Worm (Caenorhabditis elegans) whole organism, L3 larva: ENCODE data around the gene str-200.

Source experiments
- R02D3.7 ChIP-seq: fragments of 150-350 bp; optimal IDR thresholded peaks from 2 replicates; lab custom pipeline; 2014; ENCODE audit warnings: missing biosample characterization, missing genetic modification characterization
- ZK546.5 ChIP-seq: sonication (generic microtip); optimal IDR thresholded peaks from 2 replicates; lab custom pipeline; 2017; ENCODE audit warnings: missing biosample characterization, missing genetic modification characterization
- aly-2 ChIP-seq: fragments of 150-350 bp; optimal IDR thresholded peaks from 2 replicates; lab custom pipeline; 2014; ENCODE audit warnings: missing biosample characterization, missing genetic modification characterization
- ama-1 ChIP-seq: fragments of 150-350 bp; optimal IDR thresholded peaks from 2 replicates; lab custom pipeline; 2018
- ceh-16 ChIP-seq: sonication (generic microtip); optimal IDR thresholded peaks from 2 replicates; lab custom pipeline; 2017; ENCODE audit warnings: missing biosample characterization, missing genetic modification characterization
- ceh-82 ChIP-seq: fragments of 150-350 bp; optimal IDR thresholded peaks from 2 replicates; lab custom pipeline; 2014; ENCODE audit warnings: missing biosample characterization, missing genetic modification characterization
- ceh-9 ChIP-seq: sonication (generic microtip); optimal IDR thresholded peaks from 2 replicates; lab custom pipeline; 2018; ENCODE audit warnings: missing biosample characterization, missing genetic modification characterization
- egl-27 ChIP-seq: sonication (generic microtip); optimal IDR thresholded peaks from 4 replicates; lab custom pipeline; 2017; ENCODE audit warnings: missing biosample characterization, missing genetic modification reagents, missing genetic modification characterization
- elt-1 ChIP-seq: fragments of 150-350 bp; optimal IDR thresholded peaks from 2 replicates; lab custom pipeline; 2014; ENCODE audit warnings: missing biosample characterization, missing genetic modification characterization
- elt-2 ChIP-seq: sonication (generic microtip); optimal IDR thresholded peaks from 2 replicates; lab custom pipeline; 2016; ENCODE audit warnings: missing genetic modification reagents, mild to moderate bottlenecking, missing genetic modification characterization, missing compliant biosample characterization
- elt-3 ChIP-seq, 3 experiments: fragments of 150-350 bp in 1 of 3; sonication (generic microtip) in 2 of 3; optimal IDR thresholded peaks; 2 replicates in 2 of 3; 4 replicates in 1 of 3; lab custom pipeline; 2014 to 2017; ENCODE audit warnings: missing biosample characterization in 3 of 3, missing genetic modification characterization in 3 of 3
- fkh-10 ChIP-seq: sonication (generic microtip); optimal IDR thresholded peaks from 2 replicates; lab custom pipeline; 2017; ENCODE audit warnings: missing biosample characterization, missing genetic modification reagents, missing genetic modification characterization
- fkh-2 ChIP-seq: fragments of 150-350 bp; optimal IDR thresholded peaks from 2 replicates; lab custom pipeline; 2014; ENCODE audit warnings: missing biosample characterization, missing genetic modification reagents, missing genetic modification characterization
- fos-1 ChIP-seq: fragments of 150-350 bp; optimal IDR thresholded peaks from 2 replicates; lab custom pipeline; 2014; ENCODE audit warnings: missing biosample characterization, missing genetic modification characterization
- hmg-11 ChIP-seq: sonication (generic microtip); optimal IDR thresholded peaks from 2 replicates; lab custom pipeline; 2016; ENCODE audit warnings: missing genetic modification characterization, missing compliant biosample characterization
- lin-15B ChIP-seq: fragments of 150-350 bp; optimal IDR thresholded peaks from 2 replicates; lab custom pipeline; 2014; ENCODE audit warnings: missing biosample characterization, missing genetic modification characterization
- lin-39 ChIP-seq: fragments of 150-350 bp; optimal IDR thresholded peaks from 2 replicates; lab custom pipeline; 2018; ENCODE audit warnings: missing biosample characterization, missing genetic modification reagents, missing genetic modification characterization
- lsy-12 ChIP-seq: sonication (generic microtip); optimal IDR thresholded peaks from 2 replicates; lab custom pipeline; 2016; ENCODE audit warnings: mild to moderate bottlenecking, missing genetic modification characterization, missing compliant biosample characterization
- nfya-1 ChIP-seq: sonication (generic microtip); optimal IDR thresholded peaks from 2 replicates; lab custom pipeline; 2017; ENCODE audit warnings: missing genetic modification characterization, mild to moderate bottlenecking, missing compliant biosample characterization, antibody characterized with exemption, moderate library complexity; ENCODE audit not compliant: insufficient read depth
- nhr-23 ChIP-seq: fragments of 150-350 bp; optimal IDR thresholded peaks from 2 replicates; lab custom pipeline; 2014; ENCODE audit warnings: missing biosample characterization, missing genetic modification reagents, missing genetic modification characterization
- nhr-237 ChIP-seq: fragments of 150-350 bp; optimal IDR thresholded peaks from 2 replicates; lab custom pipeline; 2014; ENCODE audit warnings: missing biosample characterization, missing genetic modification characterization
- nhr-25 ChIP-seq: sonication (generic microtip); optimal IDR thresholded peaks from 2 replicates; lab custom pipeline; 2017; ENCODE audit warnings: missing biosample characterization, missing genetic modification characterization
- nhr-28 ChIP-seq: fragments of 150-350 bp; optimal IDR thresholded peaks from 2 replicates; lab custom pipeline; 2014; ENCODE audit warnings: missing biosample characterization, missing genetic modification characterization
- nhr-67 ChIP-seq: fragments of 150-350 bp; optimal IDR thresholded peaks from 2 replicates; lab custom pipeline; 2014; ENCODE audit warnings: missing biosample characterization, missing genetic modification characterization
- nhr-76 ChIP-seq: fragments of 150-350 bp; sonication (generic microtip); optimal IDR thresholded peaks from 5 replicates; lab custom pipeline; 2014; ENCODE audit warnings: missing biosample characterization, missing genetic modification characterization
- nhr-77 ChIP-seq: fragments of 150-350 bp; optimal IDR thresholded peaks from 2 replicates; lab custom pipeline; 2014; ENCODE audit warnings: missing biosample characterization, missing genetic modification characterization
- pqm-1 ChIP-seq: fragments of 150-350 bp; optimal IDR thresholded peaks from 2 replicates; lab custom pipeline; 2017; ENCODE audit warnings: missing biosample characterization, missing genetic modification characterization, inconsistent platforms
- unc-39 ChIP-seq: sonication (generic microtip); optimal IDR thresholded peaks from 4 replicates; lab custom pipeline; 2017; ENCODE audit warnings: missing biosample characterization, missing genetic modification characterization
- zag-1 ChIP-seq: fragments of 150-350 bp; optimal IDR thresholded peaks from 2 replicates; lab custom pipeline; 2014; ENCODE audit warnings: missing biosample characterization, missing genetic modification characterization
- ztf-11 ChIP-seq: fragments of 150-350 bp; optimal IDR thresholded peaks from 2 replicates; lab custom pipeline; 2014; ENCODE audit warnings: missing biosample characterization, missing genetic modification characterization
- ztf-4 ChIP-seq: fragments of 150-350 bp; optimal IDR thresholded peaks from 2 replicates; lab custom pipeline; 2014; ENCODE audit warnings: missing biosample characterization, missing genetic modification characterization

Gene str-200

DNA sequence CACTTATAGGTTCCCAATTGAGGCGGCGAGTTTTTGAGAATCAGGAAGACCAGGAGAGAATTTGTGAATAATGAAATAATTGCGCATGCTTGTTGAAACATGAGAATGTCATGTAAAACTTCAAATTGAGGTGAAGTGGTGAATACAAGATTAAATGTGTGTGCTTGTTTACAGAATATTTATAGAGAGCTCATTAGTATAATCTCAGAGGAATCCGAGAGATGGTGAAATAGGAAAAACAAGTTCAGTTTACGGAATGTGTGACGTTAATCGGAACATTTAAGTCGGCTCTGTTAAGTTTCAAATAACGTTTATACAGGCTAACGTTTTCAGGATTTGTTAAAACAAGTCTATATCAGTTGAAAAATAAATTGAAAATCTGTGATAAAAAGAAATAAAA lies at the start of gene str-200:
Gene str-200 (minus strand): TSS at position 101 of the 400 bp plus-strand sequence.
- TF ChIP-seq lsy-12 (tag; lab: Kevin White, UChicago), result no peak
- TF ChIP-seq elt-2 (tag; lab: Kevin White, UChicago), result no peak
- no peak for TF ChIP-seq unc-39 (tag; lab: Kevin White, UChicago)
- TF ChIP-seq ztf-11 (tag; lab: Kevin White, UChicago), result no peak
- no peak for TF ChIP-seq egl-27 (tag; lab: Kevin White, UChicago)
- no peak for TF ChIP-seq nhr-77 (tag; lab: Kevin White, UChicago)

DNA sequence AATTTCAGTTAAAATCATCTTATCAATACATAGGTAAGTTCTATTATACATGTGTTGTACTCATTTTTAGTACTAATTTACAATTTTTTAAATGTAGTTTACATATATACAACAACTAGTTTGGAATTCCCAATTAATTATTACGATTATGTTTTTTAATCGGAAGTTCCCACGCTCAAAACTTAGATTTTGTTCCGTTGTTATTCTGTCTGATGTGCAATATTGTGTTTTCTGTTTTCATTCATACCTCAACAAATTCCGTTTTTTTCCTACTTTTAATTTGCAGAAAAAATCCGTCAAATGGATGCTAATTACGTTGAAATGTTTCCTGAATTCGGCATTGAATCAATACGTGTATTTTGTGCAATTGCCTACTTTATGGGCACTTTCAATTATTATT lies 48.3 kb upstream of the str-200 start, which contains the start of gene srw-31:
Gene srw-31 (plus strand): TSS at position 301 of the 400 bp plus-strand sequence.
- TF ChIP-seq fkh-10, result no peak
- TF ChIP-seq zag-1 (tag; lab: Kevin White, UChicago), result no peak
- TF ChIP-seq elt-3 (tag; optimal IDR thresholded peaks at IDR 0.05; lab: Kevin White, UChicago), result no peak
- TF ChIP-seq elt-1 (tag; lab: Kevin White, UChicago), result no peak
- no peak for TF ChIP-seq ceh-16 (tag; lab: Kevin White, UChicago)
- TF ChIP-seq nfya-1 (tag; lab: Kevin White, UChicago), result no peak
- no peak for TF ChIP-seq ZK546.5 (tag; lab: Kevin White, UChicago)
- no peak for TF ChIP-seq ztf-11 (tag; lab: Kevin White, UChicago)
- TF ChIP-seq, all 47 proteins: peak for 0

DNA sequence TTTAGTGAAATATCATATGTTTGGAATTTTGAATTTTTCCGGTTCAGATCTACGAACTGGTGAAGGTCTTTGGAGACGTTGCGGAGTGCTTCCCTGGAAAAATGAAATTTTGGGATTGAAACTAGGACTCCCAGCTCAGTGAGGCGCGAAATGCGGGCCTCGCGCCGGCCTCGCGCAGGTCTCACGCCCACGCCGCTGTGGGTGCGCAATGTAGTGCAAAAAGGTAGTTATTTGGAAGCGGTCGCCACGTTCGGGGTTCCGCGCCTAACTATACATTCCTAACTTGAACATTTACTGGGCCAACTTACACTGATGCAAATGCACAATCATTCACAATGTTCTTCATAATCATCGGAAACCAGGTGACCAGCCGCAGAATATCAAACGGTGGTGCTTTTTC lies 42.1 kb upstream of the str-200 start:
- no peak for TF ChIP-seq fkh-2 (tag; lab: Kevin White, UChicago)
- TF ChIP-seq lin-15B (tag; lab: Kevin White, UChicago), result no peak

DNA sequence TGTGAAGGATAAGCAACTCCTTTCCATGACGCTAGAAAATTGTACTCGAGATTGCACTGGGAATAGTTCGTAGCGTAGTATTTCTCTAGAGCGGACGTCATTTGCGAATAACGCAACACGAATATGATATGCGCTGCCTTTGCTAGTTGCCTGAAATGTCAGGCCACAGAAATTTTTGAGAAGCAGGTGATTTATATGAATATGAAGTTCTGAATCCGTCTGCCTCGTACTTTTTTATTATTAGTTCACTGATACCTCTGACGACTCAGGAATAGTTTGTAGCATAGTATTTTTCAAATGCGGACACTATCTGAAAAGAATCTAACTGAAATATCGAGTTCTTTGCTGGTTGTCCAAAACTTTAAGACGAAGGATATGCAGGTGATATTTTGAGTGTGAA lies 38.1 kb upstream of the str-200 start, which contains the start of gene srh-118:
Gene srh-118 (minus strand): TSS at position 101 of the 400 bp plus-strand sequence.
- TF ChIP-seq R02D3.7 (tag; lab: Kevin White, UChicago) (no peak), aly-2 (no peak), nhr-23 (tag; lab: Kevin White, UChicago) (no peak)

DNA sequence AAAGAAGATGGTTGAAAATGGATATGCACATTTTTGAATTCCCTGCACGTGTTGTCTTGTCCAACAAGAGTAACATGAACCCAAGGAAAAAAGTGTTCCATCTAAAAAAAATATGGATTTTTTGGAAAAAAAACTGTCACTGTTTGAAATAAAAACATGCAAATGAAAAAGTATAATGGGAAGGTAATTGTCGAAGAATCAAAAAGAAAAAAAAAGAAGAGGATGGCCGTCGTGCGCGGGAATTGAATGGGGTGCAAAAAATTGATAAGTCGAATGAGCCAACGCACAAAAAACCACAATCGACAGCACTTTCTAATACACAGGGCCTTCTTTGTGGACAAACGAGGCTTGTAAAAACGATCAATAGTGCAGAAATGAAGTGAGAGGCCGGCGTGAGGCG lies 35.8 kb upstream of the str-200 start, which contains the start of gene fbxa-102:
Gene fbxa-102 (minus strand): TSS at position 101 of the 400 bp plus-strand sequence.
- TF ChIP-seq nhr-25, result no peak

DNA sequence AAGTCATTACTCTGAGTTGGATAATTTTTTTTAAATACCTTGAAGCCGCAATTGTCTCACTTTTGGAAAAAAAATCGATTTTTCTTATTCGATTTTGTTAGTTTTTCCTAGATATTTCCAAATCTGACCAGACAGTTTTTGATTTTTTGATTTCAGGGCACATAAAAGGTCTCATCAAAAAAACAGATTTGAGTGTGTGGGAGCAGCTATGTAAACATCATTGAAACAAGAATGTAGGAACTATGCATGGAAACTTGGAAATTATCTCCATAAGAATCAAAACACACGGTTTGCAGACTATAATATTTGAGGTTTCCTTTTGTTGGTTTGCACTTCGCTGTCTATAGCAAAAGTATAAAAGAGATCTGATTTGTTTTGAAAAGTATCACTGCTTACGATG lies 28.1 kb upstream of the str-200 start, which contains the start of gene scl-24:
Gene scl-24 (plus strand): TSS at position 301 of the 400 bp plus-strand sequence.
- no peak for TF ChIP-seq nhr-76 (tag; lab: Kevin White, UChicago)
- TF ChIP-seq lin-39 (tag; lab: Kevin White, UChicago), result no peak
- no peak for TF ChIP-seq ceh-16 (tag; lab: Kevin White, UChicago)
- no peak for TF ChIP-seq fos-1
- TF ChIP-seq nhr-237 (tag; lab: Kevin White, UChicago), result no peak
- no peak for TF ChIP-seq nhr-28 (tag; lab: Kevin White, UChicago)
- TF ChIP-seq elt-1 (tag; lab: Kevin White, UChicago), result no peak
- no peak for TF ChIP-seq ceh-9 (tag; lab: Kevin White, UChicago)
- no peak for TF ChIP-seq lin-15B (tag; lab: Kevin White, UChicago)
- TF ChIP-seq ZK546.5 (tag; lab: Kevin White, UChicago), result no peak
- no peak for TF ChIP-seq nhr-23 (tag; lab: Kevin White, UChicago)
- no peak for TF ChIP-seq nhr-25
- TF ChIP-seq ceh-82 (tag; lab: Kevin White, UChicago), result no peak
- no peak for TF ChIP-seq hmg-11 (tag; lab: Kevin White, UChicago)
- no peak for TF ChIP-seq nhr-67 (tag; lab: Kevin White, UChicago)
- no peak for TF ChIP-seq ama-1 (lab: Kevin White, UChicago)
- TF ChIP-seq aly-2, result no peak
- no peak for TF ChIP-seq lsy-12 (tag; lab: Kevin White, UChicago)

DNA sequence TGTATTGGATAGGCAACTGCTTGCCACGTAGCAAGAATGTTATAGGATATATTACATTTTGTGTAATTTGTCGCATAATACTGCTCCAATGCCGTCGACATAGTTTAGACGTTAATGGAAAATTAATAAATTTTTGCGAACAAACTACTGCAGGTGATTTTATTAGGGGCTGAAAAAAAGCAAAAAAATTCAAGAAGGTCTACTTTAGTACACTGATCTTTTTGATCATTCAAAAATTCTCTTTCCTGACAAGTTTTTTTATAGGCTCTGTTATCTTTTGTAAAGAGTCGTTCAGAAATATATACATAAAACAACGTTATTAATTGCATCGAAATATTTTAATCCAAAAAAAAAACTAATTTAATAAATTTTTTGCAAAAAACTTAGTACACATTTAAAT lies 27.1 kb upstream of the str-200 start, which contains the start of gene srh-111:
Gene srh-111 (minus strand): TSS at position 101 of the 400 bp plus-strand sequence.
- TF ChIP-seq pqm-1 (tag; lab: Kevin White, UChicago), result no peak
- TF ChIP-seq ztf-4 (tag; lab: Kevin White, UChicago), result no peak
- TF ChIP-seq, all 47 proteins: peak for 0
